Fruit fly (Drosophila melanogaster): Measurements from ENCODE around the gene Spn85F.
A peak's percentile ranks its signal among the peaks of the same experiment; 100 is the strongest.

Gene Spn85F

DNA sequence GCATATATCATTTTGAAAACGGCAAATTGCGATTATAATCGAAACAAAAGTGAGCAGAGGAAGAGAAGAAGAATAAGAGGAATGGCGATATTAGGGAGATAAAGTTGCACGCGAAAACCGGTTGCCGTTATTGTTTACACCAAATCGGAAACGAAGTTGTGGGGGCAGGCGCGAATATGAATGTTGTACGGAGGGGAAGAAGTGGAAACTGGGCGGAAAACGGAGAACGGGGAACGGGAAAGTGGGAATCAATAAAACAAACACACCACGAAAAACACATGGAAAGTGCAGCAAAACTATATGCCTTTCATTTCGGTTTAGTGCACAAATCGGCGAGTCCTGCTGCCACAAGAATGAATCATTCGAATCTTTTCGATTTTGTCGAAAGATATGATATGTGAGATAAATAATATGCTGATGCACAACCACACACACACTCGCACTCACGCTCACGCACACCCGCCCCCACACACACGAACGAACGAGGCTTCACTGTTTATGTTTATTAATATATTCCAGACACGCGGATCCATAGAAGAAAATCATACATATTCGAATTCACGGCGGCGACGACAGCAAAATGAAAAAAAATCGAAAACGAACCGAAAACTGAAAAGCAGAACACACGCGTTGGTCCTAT is 45.2 kb downstream of the Spn85F start:
- no peak for TF ChIP-seq noc (tag; optimal IDR thresholded peaks at IDR 0.05)

DNA sequence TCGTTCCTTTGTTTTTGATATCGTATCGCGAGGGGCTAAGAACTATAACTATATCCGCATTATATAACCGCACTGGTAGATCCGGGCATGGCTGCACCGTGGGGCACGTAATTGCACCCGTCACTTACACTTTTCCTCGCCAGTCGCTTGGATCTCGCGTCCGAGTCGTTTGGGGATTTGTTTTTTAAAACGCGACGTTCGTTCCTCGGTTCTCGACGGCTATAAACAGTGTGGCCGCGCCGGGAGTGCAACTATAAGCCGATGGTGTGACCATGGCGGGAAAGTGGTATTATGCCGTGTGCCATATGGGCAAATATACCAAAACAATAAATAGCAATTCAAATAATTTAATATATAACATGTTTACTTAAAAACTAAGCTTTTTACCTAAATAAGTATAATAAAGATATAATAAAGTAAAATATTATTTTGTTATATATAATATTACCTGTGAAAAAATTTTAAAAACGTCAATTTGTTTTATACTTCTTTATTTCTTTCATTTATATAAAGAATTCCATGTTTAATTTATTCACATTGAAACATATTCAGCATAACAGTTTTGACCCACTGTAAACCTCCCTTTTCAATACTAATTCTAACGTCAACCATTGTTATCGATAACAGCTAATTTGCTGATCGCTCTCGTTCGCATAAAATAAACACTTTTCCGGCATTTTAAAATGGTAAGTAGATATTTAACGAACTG is 45.9 kb downstream of the Spn85F start, which contains the start of the genes Mical and CG3909:
Gene Mical, minus strand, starts transcription at position 232 of the 709 bp plus-strand sequence.
Gene CG3909, plus strand, starts transcription at position 607 of the 709 bp plus-strand sequence.
- TF ChIP-seq noc (tag; optimal IDR thresholded peaks at IDR 0.05) = peak; percentile 81

dm6 chr3R:10045343-10045742 is 48.4 kb downstream of the Spn85F start, which contains the start of the genes CG11722 and mtTFB2:
Gene CG11722, minus strand, starts transcription at chr3R:10045542.
Gene mtTFB2, plus strand, starts transcription at chr3R:10045574.
- TF ChIP-seq noc (tag; optimal IDR thresholded peaks at IDR 0.05) = no peak

DNA sequence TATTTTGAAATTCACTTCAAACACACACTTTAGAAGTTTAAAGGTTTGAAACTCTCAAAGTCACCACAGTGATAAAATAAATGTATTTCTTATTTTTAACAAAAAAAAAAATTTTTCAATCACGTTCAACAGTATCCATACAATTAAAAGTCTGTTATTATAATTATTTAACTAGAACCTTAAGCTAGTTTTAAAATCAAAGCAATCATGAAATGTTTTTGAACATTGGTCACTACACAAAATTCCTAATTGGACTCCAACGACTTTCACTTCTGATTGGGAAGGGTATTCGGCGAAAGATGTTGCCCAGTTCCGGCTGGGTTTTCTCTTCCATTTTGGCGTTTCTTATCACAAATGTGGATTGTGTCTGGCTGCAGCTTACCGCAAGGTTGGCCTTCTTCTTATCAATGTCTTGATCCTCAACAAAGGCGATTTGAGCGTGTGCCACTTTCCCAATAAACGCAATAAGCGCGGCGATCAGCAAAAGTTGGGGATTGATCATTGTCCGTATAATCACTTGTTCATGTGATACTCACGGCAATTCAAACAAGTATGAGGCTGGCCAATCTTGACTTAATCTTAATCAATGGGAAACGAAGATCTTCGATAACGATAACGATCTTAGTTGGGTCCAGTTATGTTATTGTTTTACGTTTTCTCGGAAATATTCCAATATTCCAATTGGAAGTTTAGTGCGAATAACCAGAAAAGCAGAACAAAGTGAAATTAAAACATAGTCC is 51.2 kb downstream of the Spn85F start:
- TF ChIP-seq noc (tag; optimal IDR thresholded peaks at IDR 0.05) = peak; percentile 65

DNA sequence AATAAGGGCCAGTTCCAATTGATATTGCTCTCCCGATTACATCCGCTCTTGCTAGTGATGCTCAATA is 51.6 kb downstream of the Spn85F start, which contains the start of gene CG12811:
Gene CG12811, minus strand, starts transcription at position 23 of the 67 bp plus-strand sequence.
- no peak for TF ChIP-seq noc (tag; optimal IDR thresholded peaks at IDR 0.05)

DNA sequence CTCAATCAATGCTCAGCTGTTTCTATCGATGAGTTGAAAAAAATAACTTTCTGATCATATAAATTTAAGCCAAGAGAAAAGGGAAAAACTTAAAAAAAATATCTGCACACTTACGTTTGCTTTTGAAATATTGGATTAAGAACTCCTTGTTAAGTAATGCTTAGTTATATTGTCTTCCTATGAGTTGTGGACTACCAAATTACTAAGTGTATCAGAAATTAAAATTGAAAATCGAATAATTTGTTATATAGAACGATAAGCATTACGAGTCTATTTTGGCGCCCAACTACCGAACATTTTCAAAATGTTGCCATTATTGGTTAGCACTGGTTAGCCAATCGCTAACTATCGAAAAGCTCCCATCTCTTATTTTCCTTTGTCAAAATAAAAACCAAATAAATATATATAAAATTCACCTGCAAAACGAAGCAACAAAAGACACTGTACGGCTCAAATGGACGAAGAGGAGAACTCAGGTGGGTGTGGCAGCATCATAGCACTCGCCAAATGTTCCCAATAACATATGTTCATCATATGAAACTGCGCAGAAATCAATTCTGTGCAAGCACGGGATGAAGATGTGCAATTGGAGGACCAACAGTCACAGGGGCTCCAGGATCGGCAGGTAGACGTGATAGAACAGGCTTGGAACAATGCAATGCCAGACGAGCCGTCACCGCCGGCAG is 52.0 kb downstream of the Spn85F start, which contains the start of gene ohgt:
Gene ohgt, plus strand, starts transcription at position 358 of the 686 bp plus-strand sequence.
- no peak for TF ChIP-seq noc (tag; optimal IDR thresholded peaks at IDR 0.05)
